Worm (Caenorhabditis elegans): ENCODE measurements around the gene slc-30A9.

DNA sequence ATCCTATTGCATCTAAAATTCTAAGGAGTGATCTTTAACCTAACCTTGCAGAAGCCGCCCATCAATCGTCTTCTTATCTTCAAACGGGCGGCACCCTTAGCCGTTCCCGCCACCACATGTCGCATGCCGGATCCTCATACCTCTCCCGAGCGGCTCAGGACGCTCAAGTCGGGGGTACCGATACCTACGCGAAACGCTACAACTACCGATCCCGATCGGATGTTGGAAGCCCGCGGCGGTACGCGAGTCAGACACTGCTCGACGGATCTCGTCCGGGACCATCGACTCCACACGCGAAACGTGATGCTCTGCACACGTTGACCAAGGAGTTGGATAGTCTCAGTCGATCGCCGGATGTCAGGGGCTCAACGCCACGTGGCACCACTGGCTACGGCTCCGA is 19.3 kb downstream of the slc-30A9 start:
- TF ChIP-seq elt-1 (tag; optimal IDR thresholded peaks at IDR 0.05) (no peak), lsy-2 (tag; optimal IDR thresholded peaks at IDR 0.05) (no peak), elt-3 (tag; optimal IDR thresholded peaks at IDR 0.05) (no peak), mbf-1 (tag; optimal IDR thresholded peaks at IDR 0.05) (no peak), aly-2 (tag; optimal IDR thresholded peaks at IDR 0.05) (no peak), nhr-11 (tag; optimal IDR thresholded peaks at IDR 0.05) (no peak), unc-39 (tag; optimal IDR thresholded peaks at IDR 0.05) (no peak), lin-13 (GFP tag; optimal IDR thresholded peaks at IDR 0.05) (no peak), alr-1 (tag; optimal IDR thresholded peaks at IDR 0.05) (no peak), peb-1 (tag; optimal IDR thresholded peaks at IDR 0.05) (no peak)

Data from whole organism, L2 larva.